Fruit fly (Drosophila melanogaster) whole organism, embryonic: ENCODE results near the gene CG32225.

Source experiments
- Ada2b ChIP-seq: fragments of 200-800 bp; sonication (Bioruptor generic); IDR thresholded peaks from 2 replicates; pipeline ENCODE4 v1.3.6; 2022; ENCODE audit warnings: missing biosample characterization, missing genetic modification characterization
- Atf-2 ChIP-seq: fragments of 200-800 bp; sonication (Bioruptor generic); optimal IDR thresholded peaks from 2 replicates; lab custom pipeline; 2016; ENCODE audit warnings: missing biosample characterization, missing genetic modification characterization
- CG10431 ChIP-seq: fragments of 200-800 bp; sonication (Bioruptor generic); optimal IDR thresholded peaks from 3 replicates; lab custom pipeline; 2018; ENCODE audit warnings: missing biosample characterization, mild to moderate bottlenecking, missing genetic modification characterization
- CG11456 ChIP-seq: fragments of 200-800 bp; sonication (Bioruptor generic); IDR thresholded peaks from 3 replicates; pipeline ENCODE4 v1.3.6; 2022; ENCODE audit warnings: missing biosample characterization, missing genetic modification characterization
- CG12071 ChIP-seq: fragments of 200-800 bp; sonication (Bioruptor generic); optimal IDR thresholded peaks from 3 replicates; lab custom pipeline; 2018; ENCODE audit warnings: missing biosample characterization, mild to moderate bottlenecking, missing genetic modification characterization
- CG14667 ChIP-seq: fragments of 200-800 bp; sonication (Bioruptor generic); IDR thresholded peaks from 2 replicates; pipeline ENCODE4 v1.3.6; 2022; ENCODE audit warnings: missing biosample characterization, missing genetic modification characterization
- CG1602 ChIP-seq: fragments of 200-800 bp; sonication (Bioruptor generic); optimal IDR thresholded peaks from 3 replicates; lab custom pipeline; 2016; ENCODE audit warnings: missing biosample characterization, missing genetic modification characterization
- CG16779 ChIP-seq: fragments of 200-800 bp; sonication (Bioruptor generic); IDR thresholded peaks from 2 replicates; pipeline ENCODE4 v1.3.6; 2022; ENCODE audit warnings: missing biosample characterization, missing genetic modification characterization
- CG17328 ChIP-seq: fragments of 200-800 bp; sonication (Bioruptor generic); IDR thresholded peaks from 2 replicates; pipeline ENCODE4 v1.3.6; 2022; ENCODE audit warnings: missing biosample characterization, missing genetic modification characterization
- CG17802 ChIP-seq: fragments of 200-800 bp; sonication (Bioruptor generic); optimal IDR thresholded peaks from 2 replicates; lab custom pipeline; 2018; ENCODE audit warnings: missing biosample characterization, mild to moderate bottlenecking, missing genetic modification characterization, moderate library complexity
- CG1832 ChIP-seq: fragments of 200-800 bp; sonication (Bioruptor generic); optimal IDR thresholded peaks from 2 replicates; lab custom pipeline; 2017; ENCODE audit warnings: missing biosample characterization, mild to moderate bottlenecking, missing genetic modification characterization, inconsistent platforms
- CG18619 ChIP-seq: fragments of 200-800 bp; sonication (Bioruptor generic); optimal IDR thresholded peaks from 3 replicates; lab custom pipeline; 2017; ENCODE audit warnings: missing biosample characterization, mild to moderate bottlenecking, missing genetic modification characterization
- CG18764 ChIP-seq: fragments of 200-800 bp; sonication (Bioruptor generic); optimal IDR thresholded peaks from 3 replicates; lab custom pipeline; 2016; ENCODE audit warnings: missing biosample characterization, missing genetic modification characterization
- CG34376 ChIP-seq: fragments of 200-800 bp; sonication (Bioruptor generic); optimal IDR thresholded peaks from 2 replicates; lab custom pipeline; 2018; ENCODE audit warnings: missing biosample characterization, mild to moderate bottlenecking, missing genetic modification characterization
- CG43689 ChIP-seq: fragments of 200-800 bp; sonication (Bioruptor generic); IDR thresholded peaks from 2 replicates; pipeline ENCODE4 v1.3.6; 2022; ENCODE audit warnings: missing biosample characterization, missing genetic modification characterization
- CG4730 ChIP-seq: fragments of 200-800 bp; sonication (Bioruptor generic); IDR thresholded peaks from 2 replicates; pipeline ENCODE4 v1.3.6; 2022; ENCODE audit warnings: missing biosample characterization, missing genetic modification characterization
- CG5245 ChIP-seq: fragments of 200-800 bp; sonication (Bioruptor generic); optimal IDR thresholded peaks from 3 replicates; lab custom pipeline; 2016; ENCODE audit warnings: missing biosample characterization, missing genetic modification characterization
- CG6254 ChIP-seq: fragments of 200-800 bp; sonication (Bioruptor generic); optimal IDR thresholded peaks from 3 replicates; lab custom pipeline; 2017; ENCODE audit warnings: mild to moderate bottlenecking, missing biosample characterization, missing genetic modification reagents, missing genetic modification characterization
- CG6689 ChIP-seq: fragments of 200-800 bp; sonication (Bioruptor generic); IDR thresholded peaks from 2 replicates; pipeline ENCODE4 v1.3.6; 2022; ENCODE audit warnings: missing biosample characterization, missing genetic modification characterization
- CG9437 ChIP-seq: fragments of 200-800 bp; sonication (Bioruptor generic); optimal IDR thresholded peaks from 2 replicates; lab custom pipeline; 2018; ENCODE audit warnings: missing biosample characterization, mild to moderate bottlenecking, missing genetic modification characterization
- CoRest ChIP-seq: fragments of 200-800 bp; sonication (Bioruptor generic); optimal IDR thresholded peaks from 3 replicates; lab custom pipeline; 2018; ENCODE audit warnings: missing biosample characterization, mild to moderate bottlenecking, missing genetic modification characterization, moderate library complexity
- Dip3 ChIP-seq: fragments of 200-800 bp; sonication (Bioruptor generic); optimal IDR thresholded peaks from 3 replicates; lab custom pipeline; 2016; ENCODE audit warnings: missing biosample characterization, missing genetic modification characterization
- Eip74EF ChIP-seq, 2 experiments: fragments of 200-800 bp in 1 of 2; fragments of >200 bp in 1 of 2; sonication (Bioruptor generic) in 1 of 2; optimal IDR thresholded peaks; 2 replicates each; lab custom pipeline; 2017 to 2019; ENCODE audit warnings: missing biosample characterization in 2 of 2, missing genetic modification characterization in 2 of 2, mild to moderate bottlenecking in 1 of 2, moderate library complexity in 1 of 2
- HLH4C ChIP-seq: fragments of 200-800 bp; sonication (Bioruptor generic); IDR thresholded peaks from 3 replicates; pipeline ENCODE4 v1.3.6; 2022; ENCODE audit warnings: missing biosample characterization, missing genetic modification characterization; ENCODE audit not compliant: partially characterized antibody
- HLHmδ ChIP-seq: fragments of 200-800 bp; sonication (Bioruptor generic); optimal IDR thresholded peaks from 2 replicates; lab custom pipeline; 2018; ENCODE audit warnings: missing biosample characterization, mild to moderate bottlenecking, missing genetic modification characterization, moderate library complexity
- Hmr ChIP-seq: fragments of 200-800 bp; sonication (Bioruptor generic); optimal IDR thresholded peaks from 3 replicates; lab custom pipeline; 2017; ENCODE audit warnings: mild to moderate bottlenecking, missing biosample characterization, missing genetic modification reagents, missing genetic modification characterization
- Hr51 ChIP-seq, 2 experiments: fragments of 200-800 bp; sonication (Bioruptor generic); optimal IDR thresholded peaks; 2 replicates in 1 of 2; 3 replicates in 1 of 2; lab custom pipeline; 2016 to 2018; ENCODE audit warnings: missing biosample characterization in 2 of 2, missing genetic modification characterization in 2 of 2, mild to moderate bottlenecking in 1 of 2, moderate library complexity in 1 of 2
- Hr78 ChIP-seq, 2 experiments: fragments of 200-800 bp in 1 of 2; fragments of >200 bp in 1 of 2; sonication (Bioruptor generic) in 1 of 2; optimal IDR thresholded peaks; 2 replicates each; lab custom pipeline; 2017 to 2019; ENCODE audit warnings: missing biosample characterization in 2 of 2, missing genetic modification characterization in 2 of 2, mild to moderate bottlenecking in 1 of 2, moderate library complexity in 1 of 2
- Poxn ChIP-seq: fragments of 200-800 bp; sonication (Bioruptor generic); IDR thresholded peaks from 2 replicates; pipeline ENCODE4 v1.3.6; 2022; ENCODE audit warnings: missing biosample characterization, missing genetic modification characterization
- Rfx ChIP-seq: fragments of 200-800 bp; sonication (Bioruptor generic); IDR thresholded peaks from 2 replicates; pipeline ENCODE4 v1.3.6; 2022; ENCODE audit warnings: missing biosample characterization, missing genetic modification characterization
- Spps ChIP-seq: fragments of 200-800 bp; sonication (Bioruptor generic); optimal IDR thresholded peaks from 2 replicates; lab custom pipeline; 2018; ENCODE audit warnings: missing biosample characterization, mild to moderate bottlenecking, missing genetic modification characterization
- Vsx1 ChIP-seq: fragments of 200-800 bp; sonication (Bioruptor generic); optimal IDR thresholded peaks from 2 replicates; lab custom pipeline; 2017; ENCODE audit warnings: missing biosample characterization, mild to moderate bottlenecking, missing genetic modification characterization, missing genetic modification reagents
- Xbp1 ChIP-seq: fragments of 200-800 bp; sonication (Bioruptor generic); optimal IDR thresholded peaks from 3 replicates; lab custom pipeline; 2016; ENCODE audit warnings: missing biosample characterization, mild to moderate bottlenecking, missing genetic modification characterization
- aop ChIP-seq: fragments of 200-800 bp; sonication (Bioruptor generic); IDR thresholded peaks from 2 replicates; pipeline ENCODE4 v1.3.6; 2022; ENCODE audit warnings: missing biosample characterization, missing genetic modification characterization
- cas ChIP-seq: fragments of 200-800 bp; sonication (Bioruptor generic); IDR thresholded peaks from 2 replicates; pipeline ENCODE4 v1.3.6; 2022; ENCODE audit warnings: missing biosample characterization, missing genetic modification characterization
- chn ChIP-seq: fragments of 200-800 bp; sonication (Bioruptor generic); optimal IDR thresholded peaks from 2 replicates; lab custom pipeline; 2016; ENCODE audit warnings: missing biosample characterization, missing genetic modification characterization
- ci ChIP-seq: fragments of 200-800 bp; sonication (Bioruptor generic); IDR thresholded peaks from 3 replicates; pipeline ENCODE4 v1.3.6; 2022; ENCODE audit warnings: missing biosample characterization, missing genetic modification characterization
- gt ChIP-seq: fragments of 200-800 bp; sonication (Bioruptor generic); IDR thresholded peaks from 2 replicates; pipeline ENCODE4 v1.3.6; 2022; ENCODE audit warnings: missing biosample characterization, missing genetic modification characterization
- h ChIP-seq: fragments of >200 bp; optimal IDR thresholded peaks from 2 replicates; lab custom pipeline; 2017
- jing ChIP-seq: fragments of 200-800 bp; sonication (Bioruptor generic); optimal IDR thresholded peaks from 2 replicates; lab custom pipeline; 2018; ENCODE audit warnings: missing biosample characterization, mild to moderate bottlenecking, missing genetic modification characterization
- luna ChIP-seq: fragments of 200-800 bp; sonication (Bioruptor generic); optimal IDR thresholded peaks from 2 replicates; lab custom pipeline; 2016; ENCODE audit warnings: missing biosample characterization, missing genetic modification characterization
- maf-S ChIP-seq: fragments of 200-800 bp; sonication (Bioruptor generic); optimal IDR thresholded peaks from 2 replicates; lab custom pipeline; 2016; ENCODE audit warnings: missing biosample characterization, missing genetic modification characterization
- nerfin-1 ChIP-seq: fragments of 200-800 bp; sonication (Bioruptor generic); optimal IDR thresholded peaks from 3 replicates; lab custom pipeline; 2019; ENCODE audit warnings: missing biosample characterization, mild to moderate bottlenecking, missing genetic modification characterization, moderate library complexity
- pnt ChIP-seq: fragments of 200-800 bp; sonication (Bioruptor generic); optimal IDR thresholded peaks from 3 replicates; lab custom pipeline; 2016; ENCODE audit warnings: missing biosample characterization, missing genetic modification characterization
- schlank ChIP-seq: fragments of 200-800 bp; sonication (Bioruptor generic); optimal IDR thresholded peaks from 2 replicates; lab custom pipeline; 2018; ENCODE audit warnings: missing biosample characterization, mild to moderate bottlenecking, missing genetic modification characterization
- sens ChIP-seq: fragments of 200-800 bp; sonication (Bioruptor generic); peaks from one replicate; lab custom pipeline; 2016; ENCODE audit warnings: missing biosample characterization, missing genetic modification characterization
- toy ChIP-seq: fragments of 200-800 bp; sonication (Bioruptor generic); IDR thresholded peaks from 2 replicates; pipeline ENCODE4 v1.3.6; 2022; ENCODE audit warnings: missing biosample characterization, missing genetic modification characterization
- trem ChIP-seq: fragments of 200-800 bp; optimal IDR thresholded peaks from 3 replicates; lab custom pipeline; 2019; ENCODE audit warnings: missing biosample characterization, mild to moderate bottlenecking, missing genetic modification characterization, moderate library complexity
- wek ChIP-seq: fragments of 200-800 bp; sonication (Bioruptor generic); optimal IDR thresholded peaks from 3 replicates; lab custom pipeline; 2018; ENCODE audit warnings: missing biosample characterization, mild to moderate bottlenecking, missing genetic modification characterization, moderate library complexity

CG32225 gene

dm6 chr3L:20347762-20348580 is 41.9 kb upstream of the CG32225 start, which contains the start of the genes Rbbp5 and eRF1 (continued):
- peak; percentile 51 for TF ChIP-seq Dip3 (GFP tag; lab: Kevin White, UChicago)
- no peak for TF ChIP-seq schlank (tag; lab: Kevin White, UChicago)
- TF ChIP-seq Rfx (GFP tag; lab: Robert Waterston, UW) = no peak; the same call in 1 of the 2 replicates
- TF ChIP-seq sens (GFP tag; lab: Kevin White, UChicago) = peak; percentile 85
- TF ChIP-seq CG6689 (GFP tag; lab: Robert Waterston, UW) = peak; percentile 81
- TF ChIP-seq CG17328 = peak; percentile 75
- TF ChIP-seq aop (GFP tag; lab: Robert Waterston, UW) = no peak
- peak; percentile 39 to 68 for TF ChIP-seq Hr51 (GFP tag; optimal IDR thresholded peaks at IDR 0.05; lab: Kevin White, UChicago)
- peak; percentile 48 for TF ChIP-seq CG9437 (GFP tag; lab: Kevin White, UChicago)
- TF ChIP-seq wek = no peak
- no peak for TF ChIP-seq HLHmδ
- peak; percentile 40 for TF ChIP-seq CG18619 (GFP tag; lab: Kevin White, UChicago)
- no peak for TF ChIP-seq CG16779 (GFP tag; lab: Robert Waterston, UW)
- peak; percentile 26 for TF ChIP-seq CG6254 (GFP tag; lab: Kevin White, UChicago)
- TF ChIP-seq gt (GFP tag; lab: Robert Waterston, UW) = peak; percentile 19; the same call in 1 of the 2 replicates
- no peak for TF ChIP-seq Poxn (GFP tag; lab: Robert Waterston, UW)
- peak; percentile 50 for TF ChIP-seq CG17802 (tag; lab: Kevin White, UChicago)
- TF ChIP-seq cas (GFP tag; lab: Robert Waterston, UW) = peak; percentile 76
- peak; percentile 75 for TF ChIP-seq CG4730 (GFP tag; lab: Robert Waterston, UW)
- peak in 1 of 2 experiments; percentile 3 for TF ChIP-seq Eip74EF (GFP tag; optimal IDR thresholded peaks at IDR 0.05; lab: Kevin White, UChicago)
- TF ChIP-seq Xbp1 (GFP tag; lab: Kevin White, UChicago) = peak; percentile 89
- TF ChIP-seq CG12071 (GFP tag; lab: Kevin White, UChicago) = no peak
- peak; percentile 43; the same call in 1 of the 2 replicates for TF ChIP-seq CG43689
- peak; percentile 80 for TF ChIP-seq trem
- no peak for TF ChIP-seq ci (GFP tag; lab: Robert Waterston, UW)
- peak; percentile 57 for TF ChIP-seq CG1602 (GFP tag; lab: Kevin White, UChicago)
- peak; percentile 59 for TF ChIP-seq maf-S (GFP tag; lab: Kevin White, UChicago)
- TF ChIP-seq CG10431 (GFP tag; lab: Kevin White, UChicago) = no peak
- TF ChIP-seq HLH4C (GFP tag; lab: Robert Waterston, UW) = peak; percentile 86
- no peak for TF ChIP-seq toy (GFP tag; lab: Robert Waterston, UW)
- TF ChIP-seq Ada2b = peak; percentile 57; the same call in 1 of the 2 replicates
- no peak for TF ChIP-seq Vsx1 (GFP tag; lab: Kevin White, UChicago)
- TF ChIP-seq CG18764 (GFP tag; lab: Kevin White, UChicago) = peak; percentile 71
- TF ChIP-seq jing (GFP tag; lab: Kevin White, UChicago) = no peak
- peak; percentile 52 for TF ChIP-seq CG5245 (GFP tag; lab: Kevin White, UChicago)
- TF ChIP-seq chn (GFP tag; lab: Kevin White, UChicago) = peak; percentile 71
- no peak; the same call in 2 of the 3 replicates for TF ChIP-seq CG11456 (GFP tag; lab: Robert Waterston, UW)
- TF ChIP-seq Spps (tag; lab: Kevin White, UChicago) = peak; percentile 38
- no peak for TF ChIP-seq CG1832 (GFP tag; lab: Kevin White, UChicago)
- peak; percentile 17 for TF ChIP-seq nerfin-1 (tag; lab: Kevin White, UChicago)
- TF ChIP-seq Hr78 (GFP tag; optimal IDR thresholded peaks at IDR 0.05; lab: Kevin White, UChicago) = no peak
- peak; percentile 88 for TF ChIP-seq CoRest (tag; lab: Kevin White, UChicago)
- TF ChIP-seq pnt (GFP tag; lab: Kevin White, UChicago) = peak; percentile 57
- TF ChIP-seq Hmr (GFP tag; lab: Kevin White, UChicago) = peak; percentile 71
- TF ChIP-seq CG34376 (GFP tag; lab: Kevin White, UChicago) = peak; percentile 24
- peak; percentile 28 for TF ChIP-seq Atf-2 (GFP tag; lab: Kevin White, UChicago)
- TF ChIP-seq h = no peak
- TF ChIP-seq luna (GFP tag; lab: Kevin White, UChicago) = peak; percentile 5
- no peak for TF ChIP-seq CG14667 (GFP tag; lab: Robert Waterston, UW)
